Worm (Caenorhabditis elegans) whole organism, L4 larva: ENCODE results near the gene T24E12.3.

Source experiments
- ama-1 ChIP-seq: fragments of 150-350 bp; optimal IDR thresholded peaks from 2 replicates; lab custom pipeline; 2014; ENCODE audit warnings: inconsistent platforms, mixed read lengths
- arid-1 ChIP-seq: fragments of 200-800 bp; sonication (Bioruptor generic); conservative IDR thresholded peaks from 2 replicates; pipeline ENCODE4 v1.3.6; 2022; ENCODE audit warnings: missing genetic modification reagents, missing genetic modification characterization, missing compliant biosample characterization
- ceh-20 ChIP-seq: fragments of 200-800 bp; sonication (Bioruptor generic); IDR thresholded peaks from 2 replicates; pipeline ENCODE4 v1.3.6; 2022; ENCODE audit warnings: missing genetic modification reagents, missing genetic modification characterization, missing compliant biosample characterization
- ceh-28 ChIP-seq: fragments of 150-350 bp; optimal IDR thresholded peaks from 2 replicates; lab custom pipeline; 2014; ENCODE audit warnings: missing biosample characterization, missing genetic modification reagents, missing genetic modification characterization
- ceh-62 ChIP-seq: sonication (generic microtip); optimal IDR thresholded peaks from 2 replicates; lab custom pipeline; 2017; ENCODE audit warnings: missing biosample characterization, missing genetic modification characterization
- daf-16 ChIP-seq, 3 experiments: sonication (generic microtip); optimal IDR thresholded peaks; 2 replicates each; lab custom pipeline; 2016 to 2017; ENCODE audit warnings: missing genetic modification characterization in 3 of 3, missing genetic modification reagents in 3 of 3, mild to moderate bottlenecking in 2 of 3, missing compliant biosample characterization in 2 of 3, missing biosample characterization in 1 of 3, moderate library complexity in 1 of 3
- daf-19 ChIP-seq: fragments of 200-800 bp; sonication (Bioruptor generic); conservative IDR thresholded peaks from 2 replicates; pipeline ENCODE4 v1.3.6; 2022; ENCODE audit warnings: missing genetic modification characterization, missing compliant biosample characterization
- dmd-6 ChIP-seq: fragments of 200-800 bp; sonication (Bioruptor generic); IDR thresholded peaks from 2 replicates; pipeline ENCODE4 v1.3.6; 2022; ENCODE audit warnings: missing genetic modification reagents, missing genetic modification characterization, missing compliant biosample characterization
- dmd-8 ChIP-seq: fragments of 200-800 bp; sonication (Bioruptor generic); IDR thresholded peaks from 2 replicates; pipeline ENCODE4 v1.3.6; 2022; ENCODE audit warnings: missing genetic modification characterization, missing compliant biosample characterization
- dve-1 ChIP-seq: sonication (generic microtip); optimal IDR thresholded peaks from 2 replicates; lab custom pipeline; 2017; ENCODE audit warnings: antibody characterized with exemption, mild to moderate bottlenecking, missing genetic modification characterization, missing compliant biosample characterization; ENCODE audit not compliant: insufficient read depth
- fkh-10 ChIP-seq: fragments of 150-350 bp; optimal IDR thresholded peaks from 2 replicates; lab custom pipeline; 2014; ENCODE audit warnings: missing biosample characterization, missing genetic modification reagents, missing genetic modification characterization
- hlh-11 ChIP-seq: fragments of 200-800 bp; sonication (Bioruptor generic); optimal IDR thresholded peaks from 2 replicates; lab custom pipeline; 2018; ENCODE audit warnings: mild to moderate bottlenecking, missing genetic modification characterization, missing compliant biosample characterization
- jun-1 ChIP-seq: fragments of 150-350 bp; optimal IDR thresholded peaks from 2 replicates; lab custom pipeline; 2014; ENCODE audit warnings: missing biosample characterization, missing genetic modification reagents, missing genetic modification characterization
- lin-1 ChIP-seq: fragments of 200-800 bp; sonication (Bioruptor generic); IDR thresholded peaks from 2 replicates; pipeline ENCODE4 v1.3.6; 2022; ENCODE audit warnings: missing genetic modification reagents, missing genetic modification characterization, missing compliant biosample characterization
- lin-13 ChIP-seq: fragments of 150-350 bp; optimal IDR thresholded peaks from 2 replicates; lab custom pipeline; 2014; ENCODE audit warnings: missing biosample characterization, missing genetic modification reagents, missing genetic modification characterization
- lir-3 ChIP-seq: sonication (generic microtip); optimal IDR thresholded peaks from 2 replicates; lab custom pipeline; 2016; ENCODE audit warnings: mild to moderate bottlenecking, missing genetic modification characterization, missing compliant biosample characterization
- mep-1 ChIP-seq: fragments of 150-350 bp; sonication (generic microtip); optimal IDR thresholded peaks from 3 replicates; lab custom pipeline; 2014; ENCODE audit warnings: missing biosample characterization, missing genetic modification characterization
- nhr-102 ChIP-seq: sonication (generic microtip); optimal IDR thresholded peaks from 2 replicates; lab custom pipeline; 2016; ENCODE audit warnings: mild to moderate bottlenecking, missing genetic modification characterization, moderate library complexity, missing compliant biosample characterization
- nhr-25 ChIP-seq: sonication (generic microtip); optimal IDR thresholded peaks from 2 replicates; lab custom pipeline; 2017; ENCODE audit warnings: missing genetic modification characterization, mild to moderate bottlenecking, missing compliant biosample characterization, antibody characterized with exemption, moderate library complexity, borderline replicate concordance; ENCODE audit not compliant: insufficient read depth
- pha-4 ChIP-seq, 2 experiments: fragments of 150-350 bp in 1 of 2; fragments of 200-800 bp in 1 of 2; sonication (Bioruptor generic) in 1 of 2; IDR thresholded peaks in 1 of 2; optimal IDR thresholded peaks in 1 of 2; 2 replicates each; pipeline versions ENCODE4 v1.3.6 to Lab custom; 2014 to 2022; ENCODE audit warnings: missing genetic modification characterization in 2 of 2, missing genetic modification reagents in 2 of 2, missing biosample characterization in 1 of 2, missing compliant biosample characterization in 1 of 2
- skn-1 ChIP-seq: fragments of 150-350 bp; optimal IDR thresholded peaks from 2 replicates; lab custom pipeline; 2014; ENCODE audit warnings: missing biosample characterization, missing genetic modification characterization
- snpc-4 ChIP-seq: fragments of 150-350 bp; optimal IDR thresholded peaks from 2 replicates; lab custom pipeline; 2014; ENCODE audit warnings: missing biosample characterization, missing genetic modification characterization
- spr-3 ChIP-seq: fragments of 200-800 bp; sonication (Bioruptor generic); optimal IDR thresholded peaks from 2 replicates; lab custom pipeline; 2018; ENCODE audit warnings: mild to moderate bottlenecking, missing genetic modification characterization, missing compliant biosample characterization
- tag-97 ChIP-seq: fragments of 200-800 bp; sonication (Bioruptor generic); IDR thresholded peaks from 2 replicates; pipeline ENCODE4 v1.3.6; 2022; ENCODE audit warnings: missing genetic modification characterization, missing compliant biosample characterization
- unc-62 ChIP-seq, 3 experiments: fragments of 150-350 bp in 1 of 3; sonication (generic microtip); optimal IDR thresholded peaks in 2 of 3; peaks in 1 of 3; 1 replicate in 1 of 3; 2 replicates in 2 of 3; lab custom pipeline; 2014 to 2017; ENCODE audit warnings: missing biosample characterization in 3 of 3, missing genetic modification characterization in 3 of 3, missing genetic modification reagents in 3 of 3, missing genotype in 1 of 3
- zfp-2 ChIP-seq: sonication (generic microtip); optimal IDR thresholded peaks from 2 replicates; lab custom pipeline; 2016; ENCODE audit warnings: mild to moderate bottlenecking, missing genetic modification characterization, missing compliant biosample characterization
- zfp-3 ChIP-seq: fragments of 200-800 bp; sonication (Bioruptor generic); conservative IDR thresholded peaks from 2 replicates; pipeline ENCODE4 v1.3.6; 2022; ENCODE audit warnings: missing genetic modification reagents, missing genetic modification characterization, missing compliant biosample characterization
- zip-11 ChIP-seq: fragments of 200-800 bp; sonication (Bioruptor generic); IDR thresholded peaks from 2 replicates; pipeline ENCODE4 v1.3.6; 2022; ENCODE audit warnings: missing genetic modification characterization, missing compliant biosample characterization
- zip-2 ChIP-seq: fragments of 150-350 bp; optimal IDR thresholded peaks from 2 replicates; lab custom pipeline; 2014; ENCODE audit warnings: missing biosample characterization, missing genetic modification characterization
- ztf-7 ChIP-seq: fragments of 150-350 bp; optimal IDR thresholded peaks from 2 replicates; lab custom pipeline; 2014; ENCODE audit warnings: missing biosample characterization, missing genetic modification characterization

The T24E12.3 gene

ce11 chrII:3775719-3776118 lies at the start of gene T24E12.3:
TSS of gene T24E12.3 (plus strand) at chrII:3776019.
- TF ChIP-seq ztf-7 (tag; lab: Kevin White, UChicago), result no peak
- no peak for TF ChIP-seq ceh-62 (tag; lab: Kevin White, UChicago)
- TF ChIP-seq mep-1 (tag; lab: Kevin White, UChicago), result no peak
- no peak for TF ChIP-seq snpc-4 (tag; lab: Kevin White, UChicago)
- no peak for TF ChIP-seq dve-1

ce11 chrII:3727996-3728395 lies 47.8 kb upstream of the T24E12.3 start, which contains the start of gene C46E10.8:
TSS of gene C46E10.8 (minus strand) at chrII:3728096.
- no peak for TF ChIP-seq lin-13 (GFP tag; lab: Kevin White, UChicago)
- peak in 1 of 2 experiments; percentile 28 for TF ChIP-seq unc-62 (GFP tag; optimal IDR thresholded peaks at IDR 0.05 in 1 of 2; lab: Kevin White, UChicago)
- no peak for TF ChIP-seq unc-62 (tag; optimal IDR thresholded peaks at IDR 0.05; lab: Kevin White, UChicago)

DNA sequence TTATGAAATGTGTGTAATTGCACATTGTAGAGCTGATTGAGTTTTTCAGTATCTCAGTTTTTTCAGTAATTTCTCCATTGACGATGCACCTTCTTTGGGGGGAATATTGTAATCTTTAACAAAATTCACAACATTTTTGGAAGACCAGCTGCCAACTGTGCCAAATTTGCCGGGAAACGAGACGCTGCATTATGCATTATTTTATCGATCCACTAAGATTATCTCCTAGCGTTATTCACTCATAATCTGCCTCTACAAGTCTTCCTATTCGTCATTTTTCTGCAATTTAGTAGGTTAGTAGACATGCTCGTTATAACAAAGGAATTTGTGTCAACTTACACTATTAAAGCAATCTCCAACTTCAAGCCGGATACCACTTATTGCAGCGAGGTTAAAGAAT lies 44.1 kb upstream of the T24E12.3 start, which contains the start of the genes sdz-12 and bath-31:
Gene sdz-12, minus strand, starts transcription at position 101 of the 400 bp plus-strand sequence.
Gene bath-31, plus strand, starts transcription at position 251 of the 400 bp plus-strand sequence.
- TF ChIP-seq zip-2 (no peak), daf-16 (GFP tag; optimal IDR thresholded peaks at IDR 0.05; lab: Kevin White, UChicago) (no peak), daf-16 (tag; optimal IDR thresholded peaks at IDR 0.05; lab: Kevin White, UChicago) (no peak), zip-11 (GFP tag; lab: Robert Waterston, UW) (no peak), fkh-10 (no peak), pha-4 (GFP tag; IDR thresholded peaks at IDR 0.05; lab: Robert Waterston, UW) (no peak), pha-4 (tag; optimal IDR thresholded peaks at IDR 0.05; lab: Kevin White, UChicago) (no peak), lir-3 (no peak), nhr-25 (tag; lab: Kevin White, UChicago) (no peak), zfp-3 (GFP tag; lab: Robert Waterston, UW) (no peak), spr-3 (no peak), dmd-8 (GFP tag; lab: Robert Waterston, UW) (no peak), daf-19 (GFP tag; lab: Robert Waterston, UW) (no peak), jun-1 (tag; lab: Kevin White, UChicago) (no peak), ceh-28 (no peak)

- no peak for TF ChIP-seq ceh-62 (tag; lab: Kevin White, UChicago)
- TF ChIP-seq dmd-8 (GFP tag; lab: Robert Waterston, UW), result no peak
- TF ChIP-seq lin-1 (GFP tag; lab: Robert Waterston, UW), result no peak
- TF ChIP-seq zfp-2 (tag; lab: Kevin White, UChicago), result no peak
- no peak for TF ChIP-seq jun-1 (tag; lab: Kevin White, UChicago)
- no peak for TF ChIP-seq ztf-7 (tag; lab: Kevin White, UChicago)
- TF ChIP-seq zip-11 (GFP tag; lab: Robert Waterston, UW), result no peak
- TF ChIP-seq dmd-6 (GFP tag; lab: Robert Waterston, UW), result no peak
- TF ChIP-seq ceh-20 (GFP tag; lab: Robert Waterston, UW), result no peak
- no peak for TF ChIP-seq ama-1 (lab: Kevin White, UChicago)
- TF ChIP-seq tag-97, result no peak
- TF ChIP-seq arid-1 (GFP tag; lab: Robert Waterston, UW), result no peak
- TF ChIP-seq spr-3, result no peak
- no peak for TF ChIP-seq nhr-102 (tag; lab: Kevin White, UChicago)
Observed at ce11 chrII:3736893-3737375, 38.9 kb upstream of the T24E12.3 start, which contains the start of gene F12E12.6. TSS of gene F12E12.6 (minus strand) at chrII:3736943.

ce11 chrII:3739647-3740046 lies 36.2 kb upstream of the T24E12.3 start, which contains the start of gene F12E12.2:
TSS of gene F12E12.2 (plus strand) at chrII:3739947.
- TF ChIP-seq skn-1 (no peak), hlh-11 (tag; lab: Kevin White, UChicago) (no peak)
